Fruit fly (Drosophila melanogaster) whole organism, embryonic: ENCODE measurements around the gene witty.

Experiments
- B-H1 ChIP-seq: fragments of 200-800 bp; sonication (Bioruptor generic); IDR thresholded peaks from 3 replicates; pipeline ENCODE4 v1.3.6; 2022; ENCODE audit warnings: missing biosample characterization, missing genetic modification characterization
- CG10267 ChIP-seq: fragments of 200-800 bp; sonication (Bioruptor generic); optimal IDR thresholded peaks from 2 replicates; lab custom pipeline; 2018; ENCODE audit warnings: missing biosample characterization, mild to moderate bottlenecking, missing genetic modification characterization, moderate library complexity
- CG10274 ChIP-seq: fragments of 200-800 bp; sonication (Bioruptor generic); optimal IDR thresholded peaks from 3 replicates; lab custom pipeline; 2017; ENCODE audit warnings: missing biosample characterization, mild to moderate bottlenecking, missing genetic modification characterization
- CG12659 ChIP-seq: fragments of 200-800 bp; sonication (Bioruptor generic); optimal IDR thresholded peaks from 3 replicates; lab custom pipeline; 2017; ENCODE audit warnings: mild to moderate bottlenecking, missing biosample characterization, missing genetic modification reagents, missing genetic modification characterization
- CG14860 ChIP-seq: fragments of 200-800 bp; sonication (Bioruptor generic); IDR thresholded peaks from 3 replicates; pipeline ENCODE4 v1.3.6; 2022; ENCODE audit warnings: missing biosample characterization, missing genetic modification characterization; ENCODE audit not compliant: partially characterized antibody
- CG17385 ChIP-seq: fragments of 200-800 bp; sonication (Bioruptor generic); optimal IDR thresholded peaks from 3 replicates; lab custom pipeline; 2018; ENCODE audit warnings: missing biosample characterization, mild to moderate bottlenecking, missing genetic modification characterization
- CG17829 ChIP-seq: fragments of 200-800 bp; optimal IDR thresholded peaks from 2 replicates; lab custom pipeline; 2019; ENCODE audit warnings: missing biosample characterization, mild to moderate bottlenecking, missing genetic modification characterization, moderate library complexity
- CG30403 ChIP-seq: fragments of 200-800 bp; sonication (Bioruptor generic); optimal IDR thresholded peaks from 3 replicates; lab custom pipeline; 2016; ENCODE audit warnings: missing biosample characterization, missing genetic modification characterization
- CG4360 ChIP-seq: fragments of 200-800 bp; sonication (Bioruptor generic); IDR thresholded peaks from 2 replicates; pipeline ENCODE4 v1.3.6; 2022; ENCODE audit warnings: missing biosample characterization, missing genetic modification characterization
- CG9797 ChIP-seq: fragments of 200-800 bp; sonication (Bioruptor generic); optimal IDR thresholded peaks from 3 replicates; lab custom pipeline; 2018; ENCODE audit warnings: missing biosample characterization, mild to moderate bottlenecking, missing genetic modification characterization
- Dbx ChIP-seq: fragments of 200-800 bp; sonication (Bioruptor generic); IDR thresholded peaks from 3 replicates; pipeline ENCODE4 v1.3.6; 2022; ENCODE audit warnings: missing biosample characterization, missing genetic modification characterization
- Dp ChIP-seq: fragments of 200-800 bp; sonication (Bioruptor generic); optimal IDR thresholded peaks from 2 replicates; lab custom pipeline; 2018; ENCODE audit warnings: missing biosample characterization, mild to moderate bottlenecking, missing genetic modification characterization, moderate library complexity
- Elba2 ChIP-seq: fragments of 200-800 bp; sonication (Bioruptor generic); optimal IDR thresholded peaks from 3 replicates; lab custom pipeline; 2016; ENCODE audit warnings: missing biosample characterization, missing genetic modification characterization
- HLH3B ChIP-seq: fragments of 200-800 bp; sonication (Bioruptor generic); IDR thresholded peaks from 2 replicates; pipeline ENCODE4 v1.3.6; 2022; ENCODE audit warnings: missing biosample characterization, missing genetic modification characterization
- HLH4C ChIP-seq: fragments of 200-800 bp; sonication (Bioruptor generic); IDR thresholded peaks from 3 replicates; pipeline ENCODE4 v1.3.6; 2022; ENCODE audit warnings: missing biosample characterization, missing genetic modification characterization; ENCODE audit not compliant: partially characterized antibody
- Hmr ChIP-seq: fragments of 200-800 bp; sonication (Bioruptor generic); optimal IDR thresholded peaks from 3 replicates; lab custom pipeline; 2017; ENCODE audit warnings: mild to moderate bottlenecking, missing biosample characterization, missing genetic modification reagents, missing genetic modification characterization
- Hsf ChIP-seq: fragments of 200-800 bp; sonication (Bioruptor generic); optimal IDR thresholded peaks from 3 replicates; lab custom pipeline; 2016; ENCODE audit warnings: missing biosample characterization, missing genetic modification characterization
- MBD-R2 ChIP-seq: fragments of 200-800 bp; sonication (Bioruptor generic); IDR thresholded peaks from 2 replicates; pipeline ENCODE4 v1.3.6; 2022; ENCODE audit warnings: missing biosample characterization, missing genetic modification characterization
- Meics ChIP-seq: fragments of 200-800 bp; sonication (Bioruptor generic); optimal IDR thresholded peaks from 2 replicates; lab custom pipeline; 2017; ENCODE audit warnings: missing biosample characterization, mild to moderate bottlenecking, missing genetic modification characterization
- Optix ChIP-seq: fragments of 200-800 bp; sonication (Bioruptor generic); IDR thresholded peaks from 3 replicates; pipeline ENCODE4 v1.3.6; 2022; ENCODE audit warnings: missing biosample characterization, missing genetic modification characterization
- YL-1 ChIP-seq: fragments of 200-800 bp; sonication (Bioruptor generic); optimal IDR thresholded peaks from 3 replicates; lab custom pipeline; 2017; ENCODE audit warnings: missing biosample characterization, mild to moderate bottlenecking, missing genetic modification characterization
- amos ChIP-seq: fragments of 200-800 bp; sonication (Bioruptor generic); IDR thresholded peaks from 2 replicates; pipeline ENCODE4 v1.3.6; 2022; ENCODE audit warnings: missing biosample characterization, missing genetic modification characterization; ENCODE audit not compliant: partially characterized antibody
- bbx ChIP-seq: fragments of 200-800 bp; sonication (Bioruptor generic); IDR thresholded peaks from 2 replicates; pipeline ENCODE4 v1.3.6; 2022; ENCODE audit warnings: missing biosample characterization, missing genetic modification characterization; ENCODE audit not compliant: partially characterized antibody
- caup ChIP-seq: fragments of 200-800 bp; sonication (Bioruptor generic); optimal IDR thresholded peaks from 3 replicates; lab custom pipeline; 2017; ENCODE audit warnings: missing biosample characterization, mild to moderate bottlenecking, missing genetic modification characterization, moderate library complexity; ENCODE audit not compliant: severe bottlenecking
- cg ChIP-seq: fragments of 200-800 bp; sonication (Bioruptor generic); optimal IDR thresholded peaks from 3 replicates; lab custom pipeline; 2019; ENCODE audit warnings: missing biosample characterization, mild to moderate bottlenecking, missing genetic modification characterization, moderate library complexity
- dpn ChIP-seq, 2 experiments: fragments of 200-800 bp; sonication (Bioruptor generic); optimal IDR thresholded peaks; 3 replicates each; lab custom pipeline; 2016; ENCODE audit warnings: missing biosample characterization in 2 of 2, missing genetic modification characterization in 2 of 2
- ewg ChIP-seq: fragments of 200-800 bp; sonication (Bioruptor generic); optimal IDR thresholded peaks from 3 replicates; lab custom pipeline; 2017; ENCODE audit warnings: mild to moderate bottlenecking, missing biosample characterization, missing genetic modification reagents, missing genetic modification characterization
- gro ChIP-seq: fragments of 200-800 bp; sonication (Bioruptor generic); optimal IDR thresholded peaks from 2 replicates; lab custom pipeline; 2016; ENCODE audit warnings: missing biosample characterization, missing genetic modification characterization
- hbn ChIP-seq: fragments of 200-800 bp; sonication (Bioruptor generic); IDR thresholded peaks from 2 replicates; pipeline ENCODE4 v1.3.6; 2022; ENCODE audit warnings: missing biosample characterization, missing genetic modification characterization; ENCODE audit not compliant: partially characterized antibody
- insv ChIP-seq, 2 experiments: fragments of 200-800 bp; sonication (Bioruptor generic); optimal IDR thresholded peaks; 3 replicates each; lab custom pipeline; 2016 to 2018; ENCODE audit warnings: missing biosample characterization in 2 of 2, missing genetic modification characterization in 2 of 2
- inv ChIP-seq: fragments of 200-800 bp; sonication (Bioruptor generic); IDR thresholded peaks from 2 replicates; pipeline ENCODE4 v1.3.6; 2022; ENCODE audit warnings: missing biosample characterization, missing genetic modification characterization; ENCODE audit not compliant: partially characterized antibody
- kni ChIP-seq: fragments of 200-800 bp; sonication (Bioruptor generic); optimal IDR thresholded peaks from 3 replicates; lab custom pipeline; 2017; ENCODE audit warnings: mild to moderate bottlenecking, missing biosample characterization, missing genetic modification reagents, missing genetic modification characterization
- knrl ChIP-seq: fragments of 200-800 bp; sonication (Bioruptor generic); IDR thresholded peaks from 3 replicates; pipeline ENCODE4 v1.3.6; 2022; ENCODE audit warnings: missing biosample characterization, missing genetic modification characterization; ENCODE audit not compliant: partially characterized antibody
- lab ChIP-seq: fragments of 200-800 bp; sonication (Bioruptor generic); optimal IDR thresholded peaks from 3 replicates; lab custom pipeline; 2017; ENCODE audit warnings: missing biosample characterization, missing genetic modification characterization, mild to moderate bottlenecking, moderate library complexity, missing genetic modification reagents
- peb ChIP-seq: fragments of 200-800 bp; sonication (Bioruptor generic); IDR thresholded peaks from 2 replicates; pipeline ENCODE4 v1.3.6; 2022; ENCODE audit warnings: missing biosample characterization, missing genetic modification characterization
- pum ChIP-seq: fragments of 200-800 bp; sonication (Bioruptor generic); optimal IDR thresholded peaks from 2 replicates; lab custom pipeline; 2016; ENCODE audit warnings: missing biosample characterization, missing genetic modification characterization
- row ChIP-seq: fragments of 200-800 bp; sonication (Bioruptor generic); IDR thresholded peaks from 3 replicates; pipeline ENCODE4 v1.3.6; 2022; ENCODE audit warnings: missing biosample characterization, missing genetic modification characterization
- sens ChIP-seq: fragments of 200-800 bp; sonication (Bioruptor generic); peaks from one replicate; lab custom pipeline; 2016; ENCODE audit warnings: missing biosample characterization, missing genetic modification characterization
- sna ChIP-seq: fragments of 200-800 bp; sonication (Bioruptor generic); IDR thresholded peaks from 2 replicates; pipeline ENCODE4 v1.3.6; 2022; ENCODE audit warnings: missing biosample characterization, missing genetic modification characterization; ENCODE audit not compliant: partially characterized antibody
- ssp ChIP-seq: fragments of 200-800 bp; sonication (Bioruptor generic); IDR thresholded peaks from 2 replicates; pipeline ENCODE4 v1.3.6; 2022; ENCODE audit warnings: missing biosample characterization, missing genetic modification characterization
- toy ChIP-seq: fragments of 200-800 bp; sonication (Bioruptor generic); IDR thresholded peaks from 2 replicates; pipeline ENCODE4 v1.3.6; 2022; ENCODE audit warnings: missing biosample characterization, missing genetic modification characterization
- tx ChIP-seq: fragments of 200-800 bp; sonication (Bioruptor generic); optimal IDR thresholded peaks from 2 replicates; lab custom pipeline; 2016; ENCODE audit warnings: missing biosample characterization, missing genetic modification characterization
- unc-4 ChIP-seq: fragments of 200-800 bp; sonication (Bioruptor generic); IDR thresholded peaks from 2 replicates; pipeline ENCODE4 v1.3.6; 2022; ENCODE audit warnings: missing biosample characterization, missing genetic modification characterization; ENCODE audit not compliant: partially characterized antibody
- vvl ChIP-seq: fragments of 200-800 bp; sonication (Bioruptor generic); IDR thresholded peaks from 2 replicates; pipeline ENCODE4 v1.3.6; 2022; ENCODE audit warnings: missing biosample characterization, missing genetic modification characterization

The witty gene

dm6 chr2L:8302766-8303479 lies 35.2 kb upstream of the witty start, which contains the start of the genes wol and Scgalpha (continued):
- TF ChIP-seq row (GFP tag; lab: Robert Waterston, UW) (peak; percentile 66), CG12659 (GFP tag; lab: Kevin White, UChicago) (peak; percentile 52), CG4360 (GFP tag; lab: Robert Waterston, UW) (0 out of 2 replicates have a peak, but pooled peaks have one; percentile 8), ewg (GFP tag; lab: Kevin White, UChicago) (peak; percentile 74), MBD-R2 (peak; percentile 77), CG10274 (GFP tag; lab: Kevin White, UChicago) (no peak), dpn (GFP tag; optimal IDR thresholded peaks at IDR 0.05; lab: Kevin White, UChicago) (no peak), caup (GFP tag; lab: Kevin White, UChicago) (no peak), toy (GFP tag; lab: Robert Waterston, UW) (no peak)

dm6 chr2L:8304635-8305034 lies 33.5 kb upstream of the witty start:
- TF ChIP-seq sens (GFP tag; lab: Kevin White, UChicago) (peak; percentile 32), Elba2 (GFP tag; lab: Kevin White, UChicago) (peak; percentile 96), HLH3B (GFP tag; lab: Robert Waterston, UW) (0 out of 2 replicates have a peak, but pooled peaks have one; percentile 16), CG10274 (GFP tag; lab: Kevin White, UChicago) (no peak), insv (GFP tag; optimal IDR thresholded peaks at IDR 0.05; lab: Kevin White, UChicago) (peak in 1 of 2 experiments; percentile 90)

- TF ChIP-seq ssp (GFP tag; lab: Robert Waterston, UW): no peak
- TF ChIP-seq Hmr (GFP tag; lab: Kevin White, UChicago): no peak
- TF ChIP-seq CG17385 (GFP tag; lab: Kevin White, UChicago): no peak
- no peak for TF ChIP-seq tx (GFP tag; lab: Kevin White, UChicago)
- peak; percentile 91 for TF ChIP-seq bbx (GFP tag; lab: Robert Waterston, UW)
- TF ChIP-seq inv: peak; percentile 74
- no peak for TF ChIP-seq pum (GFP tag; lab: Kevin White, UChicago)
- peak; percentile 74 for TF ChIP-seq Meics (GFP tag; lab: Kevin White, UChicago)
- TF ChIP-seq Dp (GFP tag; lab: Kevin White, UChicago): peak; percentile 88
- TF ChIP-seq CG10267 (tag; lab: Kevin White, UChicago): no peak
- TF ChIP-seq CG14860 (GFP tag; lab: Robert Waterston, UW): peak; percentile 82
- TF ChIP-seq B-H1 (GFP tag; lab: Robert Waterston, UW): no peak
- peak; percentile 85 for TF ChIP-seq knrl
- TF ChIP-seq Dbx (GFP tag; lab: Robert Waterston, UW): no peak
- no peak for TF ChIP-seq peb (GFP tag; lab: Robert Waterston, UW)
- peak; percentile 45 for TF ChIP-seq vvl (GFP tag; lab: Robert Waterston, UW)
- peak; percentile 72 for TF ChIP-seq MBD-R2
- no peak for TF ChIP-seq CG30403 (GFP tag; lab: Kevin White, UChicago)
- TF ChIP-seq CG17829 (tag; lab: Kevin White, UChicago): no peak
- TF ChIP-seq sna: peak; percentile 82
- TF ChIP-seq amos (GFP tag; lab: Robert Waterston, UW): peak; percentile 88
- peak; percentile 94 for TF ChIP-seq hbn (GFP tag; lab: Robert Waterston, UW)
- TF ChIP-seq cg: no peak
- TF ChIP-seq HLH4C (GFP tag; lab: Robert Waterston, UW): peak; percentile 78
- TF ChIP-seq unc-4 (GFP tag; lab: Robert Waterston, UW): peak; percentile 95
- no peak for TF ChIP-seq lab
- TF ChIP-seq YL-1 (GFP tag; lab: Kevin White, UChicago): peak; percentile 38
- no peak for TF ChIP-seq kni
- no peak for TF ChIP-seq CG9797 (GFP tag; lab: Kevin White, UChicago)
- TF ChIP-seq Hsf (GFP tag; lab: Kevin White, UChicago): no peak
- TF ChIP-seq gro (GFP tag; lab: Kevin White, UChicago): no peak
- no peak for TF ChIP-seq Optix
Observed at dm6 chr2L:8305409-8305808, 32.7 kb upstream of the witty start, which contains the start of gene CG7840. Gene CG7840, plus strand, starts transcription at chr2L:8305586.
